Worm (Caenorhabditis elegans) whole organism, L2 larva: ENCODE data around the gene T12D8.5.

ENCODE experiments used
- blmp-1 ChIP-seq: sonication (generic microtip); optimal IDR thresholded peaks from 2 replicates; lab custom pipeline; 2017; ENCODE audit warnings: missing genetic modification characterization, mild to moderate bottlenecking, missing compliant biosample characterization, antibody characterized with exemption, moderate library complexity; ENCODE audit not compliant: insufficient read depth
- lsy-2 ChIP-seq, 2 experiments: fragments of 150-350 bp in 1 of 2; sonication (generic microtip) in 1 of 2; optimal IDR thresholded peaks; 2 replicates each; lab custom pipeline; 2014 to 2017; ENCODE audit warnings: missing biosample characterization in 2 of 2, missing genetic modification characterization in 2 of 2
- nhr-10 ChIP-seq: sonication (generic microtip); optimal IDR thresholded peaks from 2 replicates; lab custom pipeline; 2017; ENCODE audit warnings: missing biosample characterization, missing genetic modification characterization
- nhr-11 ChIP-seq: fragments of 150-350 bp; optimal IDR thresholded peaks from 2 replicates; lab custom pipeline; 2014; ENCODE audit warnings: missing biosample characterization, missing genetic modification characterization
- nhr-21 ChIP-seq: fragments of 150-350 bp; optimal IDR thresholded peaks from 2 replicates; lab custom pipeline; 2014; ENCODE audit warnings: missing biosample characterization, missing genetic modification characterization
- nhr-237 ChIP-seq: fragments of 150-350 bp; optimal IDR thresholded peaks from 2 replicates; lab custom pipeline; 2014; ENCODE audit warnings: missing biosample characterization, missing genetic modification characterization
- peb-1 ChIP-seq: fragments of 150-350 bp; optimal IDR thresholded peaks from 2 replicates; lab custom pipeline; 2014; ENCODE audit warnings: missing biosample characterization, missing genetic modification characterization
- skn-1 ChIP-seq: sonication (generic microtip); optimal IDR thresholded peaks from 2 replicates; lab custom pipeline; 2017; ENCODE audit warnings: missing biosample characterization, missing genetic modification characterization
- sma-3 ChIP-seq: sonication (generic microtip); optimal IDR thresholded peaks from 2 replicates; lab custom pipeline; 2016; ENCODE audit warnings: missing genetic modification reagents, missing genetic modification characterization, missing compliant biosample characterization
- snpc-4 ChIP-seq: fragments of 150-350 bp; optimal IDR thresholded peaks from 2 replicates; lab custom pipeline; 2014; ENCODE audit warnings: missing biosample characterization, missing genetic modification characterization
- unc-55 ChIP-seq: fragments of 150-350 bp; sonication (generic microtip); optimal IDR thresholded peaks from 3 replicates; lab custom pipeline; 2014; ENCODE audit warnings: missing biosample characterization, missing genetic modification reagents, missing genetic modification characterization
- zag-1 ChIP-seq: fragments of 150-350 bp; optimal IDR thresholded peaks from 2 replicates; lab custom pipeline; 2014; ENCODE audit warnings: missing biosample characterization, missing genetic modification characterization
- ztf-11 ChIP-seq: sonication (generic microtip); optimal IDR thresholded peaks from 2 replicates; lab custom pipeline; 2017; ENCODE audit warnings: missing biosample characterization, missing genetic modification characterization

- TF ChIP-seq zag-1 (tag; lab: Kevin White, UChicago) = no peak
- TF ChIP-seq peb-1 (tag; lab: Kevin White, UChicago) = no peak
- TF ChIP-seq blmp-1 (tag; lab: Kevin White, UChicago) = no peak
- TF ChIP-seq nhr-10 (tag; lab: Kevin White, UChicago) = no peak
- TF ChIP-seq ztf-11 (tag; lab: Kevin White, UChicago) = no peak
- no peak for TF ChIP-seq snpc-4 (tag; lab: Kevin White, UChicago)
- TF ChIP-seq nhr-237 = no peak
- no peak for TF ChIP-seq unc-55 (GFP tag; lab: Kevin White, UChicago)
- TF ChIP-seq nhr-21 (tag; lab: Kevin White, UChicago) = no peak
- TF ChIP-seq sma-3 (GFP tag; lab: Kevin White, UChicago) = no peak
- TF ChIP-seq skn-1 (tag; lab: Kevin White, UChicago) = no peak
- TF ChIP-seq nhr-11 (tag; lab: Kevin White, UChicago) = no peak
- TF ChIP-seq lsy-2 (tag; optimal IDR thresholded peaks at IDR 0.05; lab: Kevin White, UChicago) = no peak
These were observed 12.4 kb downstream of the T12D8.5 start for ce11 chrIII:13614206-13614605.
